Worm (Caenorhabditis elegans) whole organism, L1 larva: ENCODE measurements around the gene F23A7.3.
"Not testable (repeated sequence)": the region's sequence is repeated elsewhere in the genome, so short reads cannot be mapped to it uniquely, and the experiment has no call there.

Experiments used
- C16A3.4 ChIP-seq: fragments of 150-350 bp; optimal IDR thresholded peaks from 2 replicates; lab custom pipeline; 2014; ENCODE audit warnings: missing biosample characterization, missing genetic modification characterization
- C34B4.2 ChIP-seq: sonication (generic microtip); optimal IDR thresholded peaks from 2 replicates; lab custom pipeline; 2017; ENCODE audit warnings: mild to moderate bottlenecking, missing genetic modification characterization, missing compliant biosample characterization
- Y116A8C.19 ChIP-seq: sonication (generic microtip); optimal IDR thresholded peaks from 2 replicates; lab custom pipeline; 2016; ENCODE audit warnings: missing compliant biosample characterization, missing genetic modification characterization, borderline replicate concordance
- aha-1 ChIP-seq: fragments of 150-350 bp; optimal IDR thresholded peaks from 2 replicates; lab custom pipeline; 2014; ENCODE audit warnings: missing biosample characterization, missing genetic modification characterization
- alr-1 ChIP-seq: fragments of 200-800 bp; sonication (Bioruptor generic); optimal IDR thresholded peaks from 2 replicates; lab custom pipeline; 2018; ENCODE audit warnings: borderline replicate concordance, mild to moderate bottlenecking, missing genetic modification characterization, missing compliant biosample characterization
- ceh-88 ChIP-seq: fragments of 200-800 bp; sonication (Bioruptor generic); IDR thresholded peaks from 2 replicates; pipeline ENCODE4 v1.3.6; 2022; ENCODE audit warnings: missing genetic modification characterization, missing compliant biosample characterization
- dsc-1 ChIP-seq: sonication (generic microtip); optimal IDR thresholded peaks from 2 replicates; lab custom pipeline; 2016; ENCODE audit warnings: mild to moderate bottlenecking, missing genetic modification characterization, missing compliant biosample characterization
- efl-3 ChIP-seq: fragments of 200-800 bp; sonication (Bioruptor generic); optimal IDR thresholded peaks from 2 replicates; lab custom pipeline; 2018; ENCODE audit warnings: mild to moderate bottlenecking, missing genetic modification characterization, missing compliant biosample characterization
- elt-2 ChIP-seq: sonication (generic microtip); optimal IDR thresholded peaks from 2 replicates; lab custom pipeline; 2016; ENCODE audit warnings: missing genetic modification characterization, mild to moderate bottlenecking, inconsistent platforms, missing compliant biosample characterization, missing genetic modification reagents
- elt-3 ChIP-seq, 6 experiments: fragments of 150-350 bp in 1 of 6; sonication (generic microtip); optimal IDR thresholded peaks; 2 replicates each; lab custom pipeline; 2017 to 2018; ENCODE audit warnings: missing biosample characterization in 6 of 6, missing genetic modification characterization in 6 of 6, inconsistent platforms in 1 of 6
- fkh-10 ChIP-seq: sonication (generic microtip); optimal IDR thresholded peaks from 2 replicates; lab custom pipeline; 2017; ENCODE audit warnings: missing biosample characterization, missing genetic modification reagents, missing genetic modification characterization
- fkh-4 ChIP-seq: sonication (generic microtip); optimal IDR thresholded peaks from 2 replicates; lab custom pipeline; 2016; ENCODE audit warnings: missing compliant biosample characterization, missing genetic modification characterization, borderline replicate concordance
- grh-1 ChIP-seq: fragments of 200-800 bp; sonication (Bioruptor generic); IDR thresholded peaks from 2 replicates; pipeline ENCODE4 v1.3.6; 2022; ENCODE audit warnings: missing genetic modification reagents, missing genetic modification characterization, missing compliant biosample characterization
- hpl-2 ChIP-seq: fragments of 150-350 bp; optimal IDR thresholded peaks from 2 replicates; lab custom pipeline; 2014; ENCODE audit warnings: missing biosample characterization, missing genetic modification reagents, missing genetic modification characterization
- irx-1 ChIP-seq: sonication (generic microtip); optimal IDR thresholded peaks from 2 replicates; lab custom pipeline; 2016; ENCODE audit warnings: missing genetic modification characterization, missing compliant biosample characterization
- isw-1 ChIP-seq: fragments of 200-800 bp; sonication (Bioruptor generic); IDR thresholded peaks from 2 replicates; pipeline ENCODE4 v1.3.6; 2022; ENCODE audit warnings: missing genetic modification characterization, missing compliant biosample characterization
- lin-14 ChIP-seq: fragments of 200-800 bp; sonication (Bioruptor generic); optimal IDR thresholded peaks from 2 replicates; lab custom pipeline; 2018; ENCODE audit warnings: mild to moderate bottlenecking, missing genetic modification characterization, moderate library complexity, missing compliant biosample characterization
- lin-35 ChIP-seq, 2 experiments: fragments of 150-350 bp; optimal IDR thresholded peaks; 2 replicates each; lab custom pipeline; 2014; ENCODE audit warnings: missing biosample characterization in 2 of 2, missing genetic modification characterization in 2 of 2, missing genetic modification reagents in 2 of 2
- lir-3 ChIP-seq: sonication (generic microtip); optimal IDR thresholded peaks from 2 replicates; lab custom pipeline; 2016; ENCODE audit warnings: mild to moderate bottlenecking, missing genetic modification characterization, moderate library complexity, missing compliant biosample characterization; ENCODE audit not compliant: poor library complexity
- lsy-2 ChIP-seq, 2 experiments: fragments of 150-350 bp; optimal IDR thresholded peaks; 2 replicates each; lab custom pipeline; 2014; ENCODE audit warnings: missing biosample characterization in 2 of 2, missing genetic modification characterization in 2 of 2
- mdl-1 ChIP-seq, 2 experiments: fragments of 150-350 bp; optimal IDR thresholded peaks; 2 replicates each; lab custom pipeline; 2014 to 2017; ENCODE audit warnings: missing biosample characterization in 2 of 2, missing genetic modification characterization in 2 of 2, inconsistent platforms in 1 of 2
- nhr-11 ChIP-seq: fragments of 150-350 bp; optimal IDR thresholded peaks from 2 replicates; lab custom pipeline; 2014; ENCODE audit warnings: missing biosample characterization, missing genetic modification characterization
- nhr-71 ChIP-seq: sonication (generic microtip); optimal IDR thresholded peaks from 2 replicates; lab custom pipeline; 2016; ENCODE audit warnings: mild to moderate bottlenecking, missing genetic modification characterization, moderate library complexity, missing compliant biosample characterization
- nhr-76 ChIP-seq: sonication (generic microtip); optimal IDR thresholded peaks from 2 replicates; lab custom pipeline; 2017; ENCODE audit warnings: missing biosample characterization, missing genetic modification characterization
- nhr-77 ChIP-seq: fragments of 150-350 bp; optimal IDR thresholded peaks from 2 replicates; lab custom pipeline; 2014; ENCODE audit warnings: missing biosample characterization, missing genetic modification characterization
- nhr-84 ChIP-seq: sonication (generic microtip); optimal IDR thresholded peaks from 2 replicates; lab custom pipeline; 2017; ENCODE audit warnings: missing biosample characterization, missing genetic modification characterization
- nhr-90 ChIP-seq: sonication (generic microtip); optimal IDR thresholded peaks from 2 replicates; lab custom pipeline; 2016; ENCODE audit warnings: mild to moderate bottlenecking, missing genetic modification characterization, missing compliant biosample characterization; ENCODE audit not compliant: poor library complexity
- pax-3 ChIP-seq: fragments of 200-800 bp; sonication (Bioruptor generic); optimal IDR thresholded peaks from 2 replicates; lab custom pipeline; 2018; ENCODE audit warnings: mild to moderate bottlenecking, missing genetic modification characterization, moderate library complexity, missing compliant biosample characterization
- pqm-1 ChIP-seq: sonication (generic microtip); optimal IDR thresholded peaks from 3 replicates; lab custom pipeline; 2017; ENCODE audit warnings: missing biosample characterization, missing genetic modification characterization
- sox-4 ChIP-seq: sonication (generic microtip); optimal IDR thresholded peaks from 2 replicates; lab custom pipeline; 2016; ENCODE audit warnings: missing genetic modification characterization, missing compliant biosample characterization
- sup-37 ChIP-seq: fragments of 200-800 bp; sonication (Bioruptor generic); optimal IDR thresholded peaks from 2 replicates; lab custom pipeline; 2018; ENCODE audit warnings: mild to moderate bottlenecking, missing genetic modification characterization, missing compliant biosample characterization
- swsn-7 ChIP-seq: sonication (generic microtip); optimal IDR thresholded peaks from 2 replicates; lab custom pipeline; 2016; ENCODE audit warnings: missing genetic modification characterization, missing compliant biosample characterization
- unc-130 ChIP-seq: fragments of 150-350 bp; optimal IDR thresholded peaks from 2 replicates; lab custom pipeline; 2017; ENCODE audit warnings: missing biosample characterization, missing genetic modification characterization, inconsistent platforms
- unc-30 ChIP-seq: sonication (generic microtip); optimal IDR thresholded peaks from 2 replicates; lab custom pipeline; 2017; ENCODE audit warnings: missing biosample characterization, missing genetic modification characterization
- zag-1 ChIP-seq: fragments of 150-350 bp; optimal IDR thresholded peaks from 2 replicates; lab custom pipeline; 2014; ENCODE audit warnings: missing biosample characterization, missing genetic modification characterization

F23A7.3 gene

DNA sequence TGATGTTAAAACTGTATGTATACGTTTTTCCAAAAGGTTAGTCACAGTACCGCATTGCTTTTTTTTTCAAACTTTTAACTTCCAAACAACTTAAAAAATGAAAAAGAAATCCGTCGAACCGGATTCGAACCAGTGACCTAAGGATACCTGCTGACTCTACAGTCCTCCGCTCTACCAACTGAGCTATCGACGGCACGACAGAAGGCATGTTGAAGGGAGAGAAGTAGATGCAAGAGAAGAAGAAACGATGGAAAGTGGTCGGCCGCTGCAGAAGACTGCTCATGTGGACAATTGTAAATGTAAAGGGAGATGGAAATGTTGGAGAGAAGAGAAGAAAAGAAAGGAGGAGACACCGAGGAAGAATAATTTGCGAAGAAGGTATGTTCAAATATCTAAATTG lies 10.2 kb upstream of the F23A7.3 start (continued):
- peak; percentile 85 for TF ChIP-seq nhr-71 (tag; lab: Kevin White, UChicago)
- TF ChIP-seq efl-3 (GFP tag; lab: Kevin White, UChicago) = peak; percentile 55
- peak; percentile 63 to 73 for TF ChIP-seq lsy-2 (tag; optimal IDR thresholded peaks at IDR 0.05; lab: Kevin White, UChicago)
- TF ChIP-seq unc-30 (tag; lab: Kevin White, UChicago) = no peak
- TF ChIP-seq elt-2 (tag; lab: Kevin White, UChicago) = peak; percentile 54
- peak; percentile 78 for TF ChIP-seq pax-3 (tag; lab: Kevin White, UChicago)
- TF ChIP-seq fkh-10 (GFP tag; lab: Kevin White, UChicago) = peak; percentile 83
- peak; percentile 82 for TF ChIP-seq irx-1 (tag; lab: Kevin White, UChicago)
- TF ChIP-seq C34B4.2 (tag; lab: Kevin White, UChicago) = no peak
- TF ChIP-seq lin-35 (GFP tag; optimal IDR thresholded peaks at IDR 0.05; lab: Kevin White, UChicago) = peak; percentile 22 to 74
- TF ChIP-seq isw-1 (GFP tag; lab: Robert Waterston, UW) = peak; percentile 71
- TF ChIP-seq nhr-77 (tag; lab: Kevin White, UChicago) = peak; percentile 81
- TF ChIP-seq Y116A8C.19 = no peak
- peak; percentile 79 for TF ChIP-seq grh-1 (GFP tag; lab: Robert Waterston, UW)
- TF ChIP-seq aha-1 (tag; lab: Kevin White, UChicago) = no peak
- no peak for TF ChIP-seq pqm-1
- TF ChIP-seq zag-1 = no peak
- peak; percentile 86 for TF ChIP-seq nhr-90 (tag; lab: Kevin White, UChicago)
- no peak for TF ChIP-seq alr-1
- TF ChIP-seq lir-3 (tag; lab: Kevin White, UChicago) = peak; percentile 67
- TF ChIP-seq ceh-88 (GFP tag; lab: Robert Waterston, UW) = peak; percentile 75
- no peak for TF ChIP-seq nhr-76 (tag; lab: Kevin White, UChicago)
- TF ChIP-seq C16A3.4 (tag; lab: Kevin White, UChicago) = peak; percentile 79
- peak; percentile 13 for TF ChIP-seq fkh-4 (tag; lab: Kevin White, UChicago)
- TF ChIP-seq dsc-1 (tag; lab: Kevin White, UChicago) = peak; percentile 95
- peak; percentile 50 for TF ChIP-seq hpl-2
- TF ChIP-seq lin-14 (GFP tag; lab: Kevin White, UChicago) = peak; percentile 82
- no peak for TF ChIP-seq unc-130 (tag; lab: Kevin White, UChicago)
- peak; percentile 40 for TF ChIP-seq sup-37
- TF ChIP-seq, all 84 proteins: peak for 53

DNA sequence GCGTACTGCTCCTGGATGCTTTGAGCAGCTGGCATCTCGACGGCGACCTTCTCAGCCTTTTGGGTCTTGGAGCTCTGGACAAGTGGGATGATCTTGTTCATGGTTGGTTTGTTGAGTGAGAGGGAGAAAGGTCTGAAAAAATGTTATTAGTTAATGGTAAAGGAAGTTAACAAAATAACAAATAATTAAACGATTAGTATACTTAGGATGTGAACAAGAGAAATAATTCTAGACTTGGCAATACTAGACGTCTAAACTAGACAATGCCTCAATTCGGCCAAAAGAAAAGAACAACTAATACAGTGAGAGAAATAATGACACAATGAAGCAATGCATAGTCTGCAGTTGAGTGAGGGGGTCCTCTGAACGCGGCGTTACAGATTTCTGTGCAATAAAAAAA lies 9.3 kb upstream of the F23A7.3 start, which contains the start of gene R11.4:
TSS of gene R11.4 (minus strand) at position 101 of the 400 bp plus-strand sequence.
- TF ChIP-seq swsn-7 (no peak), elt-3 (tag; optimal IDR thresholded peaks at IDR 0.05; lab: Kevin White, UChicago) (no peak)

DNA sequence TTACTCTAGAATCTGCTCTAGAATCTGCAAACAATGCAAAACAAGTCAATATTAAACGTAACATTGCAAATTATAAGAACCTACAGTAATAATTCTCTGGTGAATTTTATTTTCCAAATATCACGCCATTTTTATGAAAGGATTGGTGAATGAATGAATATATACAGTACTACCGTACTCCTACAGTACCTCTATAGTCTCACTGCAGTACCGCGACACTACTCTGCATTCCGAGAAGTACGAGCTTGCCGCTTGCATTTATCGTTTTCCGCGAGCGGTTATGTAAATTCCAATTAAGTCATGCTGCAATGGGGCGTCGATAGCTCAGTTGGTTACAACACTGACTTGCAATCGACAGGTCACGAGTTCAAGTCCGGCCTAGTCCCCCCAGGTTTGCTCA lies 7.5 kb upstream of the F23A7.3 start, which contains the start of gene F23A7.4:
TSS of gene F23A7.4 (plus strand) at position 301 of the 400 bp plus-strand sequence.
- not testable (repeated sequence) for TF ChIP-seq mdl-1 (tag; optimal IDR thresholded peaks at IDR 0.05; lab: Kevin White, UChicago); sup-37; nhr-84 (tag; lab: Kevin White, UChicago)

DNA sequence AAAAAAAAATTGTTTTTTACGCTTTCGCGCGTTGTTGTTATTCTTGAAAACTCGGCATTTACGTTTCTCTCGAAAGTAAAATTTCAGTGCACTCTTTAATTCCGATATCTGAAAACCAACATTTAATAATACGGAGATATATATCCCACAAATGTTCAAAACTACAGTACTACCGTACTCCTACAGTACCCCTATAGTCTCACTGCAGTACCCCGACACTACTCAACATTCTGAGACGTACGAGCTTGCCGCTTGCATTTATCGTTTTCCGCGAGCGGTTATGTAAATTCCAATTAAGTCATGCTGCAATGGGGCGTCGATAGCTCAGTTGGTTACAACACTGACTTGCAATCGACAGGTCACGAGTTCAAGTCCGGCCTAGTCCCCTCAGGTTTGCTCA lies 6.7 kb upstream of the F23A7.3 start, which contains the start of gene F23A7.8:
TSS of gene F23A7.8 (plus strand) at position 301 of the 400 bp plus-strand sequence.
- not testable (repeated sequence) for TF ChIP-seq sox-4 (tag; lab: Kevin White, UChicago); nhr-11 (tag; lab: Kevin White, UChicago); sup-37
- TF ChIP-seq, all 84 proteins: peak for 0; not testable (repeated sequence) for 84
